Fruit fly (Drosophila melanogaster): ENCODE results near the gene CG10097.

CG10097 gene

dm6 chr3R:12402935-12403334 is 7.2 kb upstream of the CG10097 start (continued):
- TF ChIP-seq CG3726 (GFP tag; IDR thresholded peaks at IDR 0.05) (peak; percentile 89), CG12071 (GFP tag; optimal IDR thresholded peaks at IDR 0.05) (peak; percentile 100), Camta (GFP tag; optimal IDR thresholded peaks at IDR 0.05) (peak; percentile 96), CG11398 (GFP tag; optimal IDR thresholded peaks at IDR 0.05) (peak; percentile 88), Six4 (GFP tag; optimal IDR thresholded peaks at IDR 0.05) (peak; percentile 99), sqz (GFP tag; optimal IDR thresholded peaks at IDR 0.05) (peak; percentile 99), CG34422 (GFP tag; IDR thresholded peaks at IDR 0.05) (peak; percentile 96), fd3F (GFP tag; optimal IDR thresholded peaks at IDR 0.05) (peak; percentile 95), Blimp-1 (GFP tag; optimal IDR thresholded peaks at IDR 0.05) (peak; percentile 97), bbx (GFP tag; IDR thresholded peaks at IDR 0.05; ENCODE audit: partially characterized antibody) (no peak), fd64A (GFP tag; optimal IDR thresholded peaks at IDR 0.05) (peak; percentile 95), CG1024 (GFP tag; IDR thresholded peaks at IDR 0.05) (peak; percentile 97), HHEX (GFP tag; optimal IDR thresholded peaks at IDR 0.05) (peak; percentile 98), CG4404 (GFP tag; IDR thresholded peaks at IDR 0.05) (peak; percentile 80), trem (tag; optimal IDR thresholded peaks at IDR 0.05) (peak; percentile 98), dpn (GFP tag; optimal IDR thresholded peaks at IDR 0.05) (peak; percentile 94), Rfx (GFP tag; IDR thresholded peaks at IDR 0.05) (peak; percentile 97), mam (GFP tag; optimal IDR thresholded peaks at IDR 0.05) (peak; percentile 92), nom (GFP tag; optimal IDR thresholded peaks at IDR 0.05) (peak; percentile 99), pan (optimal IDR thresholded peaks at IDR 0.05) (no peak), pan (GFP tag; optimal IDR thresholded peaks at IDR 0.05 in 1 of 2, IDR thresholded peaks at IDR 0.05 in 1 of 2) (peak in 1 of 2 experiments; percentile 97), CG4282 (GFP tag; optimal IDR thresholded peaks at IDR 0.05) (peak; percentile 76), dati (GFP tag; IDR thresholded peaks at IDR 0.05) (peak; percentile 90), CG15514 (GFP tag; optimal IDR thresholded peaks at IDR 0.05) (peak; percentile 95), esg (GFP tag; conservative IDR thresholded peaks at IDR 0.05) (peak; percentile 93), usp (GFP tag; optimal IDR thresholded peaks at IDR 0.05) (no peak), pros (GFP tag; optimal IDR thresholded peaks at IDR 0.05) (peak; percentile 87), CG2129 (GFP tag; IDR thresholded peaks at IDR 0.05; ENCODE audit: partially characterized antibody) (no peak), CG13775 (GFP tag; optimal IDR thresholded peaks at IDR 0.05) (peak; percentile 96), D19B (GFP tag; optimal IDR thresholded peaks at IDR 0.05) (peak; percentile 95), ewg (GFP tag; optimal IDR thresholded peaks at IDR 0.05) (peak; percentile 90), shn (GFP tag; optimal IDR thresholded peaks at IDR 0.05) (peak; percentile 75), Ets65A (GFP tag) (peak; percentile 98), Sry-β (GFP tag; optimal IDR thresholded peaks at IDR 0.05) (peak; percentile 74), tgo (GFP tag; IDR thresholded peaks at IDR 0.05) (peak; percentile 95), CG7928 (GFP tag; optimal IDR thresholded peaks at IDR 0.05) (peak; percentile 88), sr (GFP tag; IDR thresholded peaks at IDR 0.05) (peak; percentile 83), dimm (GFP tag; IDR thresholded peaks at IDR 0.05) (peak; percentile 86), stc (GFP tag; IDR thresholded peaks at IDR 0.05) (peak; percentile 97), ftz-f1 (GFP tag; optimal IDR thresholded peaks at IDR 0.05) (peak; percentile 45), B-H1 (GFP tag; IDR thresholded peaks at IDR 0.05) (peak; percentile 93; the same call in 2 of the 3 replicates), CG1529 (GFP tag; optimal IDR thresholded peaks at IDR 0.05) (peak; percentile 96), Fer1 (GFP tag; optimal IDR thresholded peaks at IDR 0.05) (peak; percentile 98), Dp (GFP tag; optimal IDR thresholded peaks at IDR 0.05) (peak; percentile 47), crc (GFP tag; optimal IDR thresholded peaks at IDR 0.05) (peak; percentile 91), Hmr (GFP tag; optimal IDR thresholded peaks at IDR 0.05) (peak; percentile 97), unc-4 (GFP tag; IDR thresholded peaks at IDR 0.05; ENCODE audit: partially characterized antibody) (no peak), CG1233 (GFP tag; optimal IDR thresholded peaks at IDR 0.05) (peak; percentile 98), CG6765 (GFP tag; optimal IDR thresholded peaks at IDR 0.05) (peak; percentile 99), CG7357 (GFP tag; IDR thresholded peaks at IDR 0.05) (peak; percentile 69), tin (GFP tag; optimal IDR thresholded peaks at IDR 0.05) (peak; percentile 100)
